Worm (Caenorhabditis elegans) whole organism, L1 larva: ENCODE data around the gene T10H9.8.

ENCODE experiments used
- aha-1 ChIP-seq: fragments of 150-350 bp; optimal IDR thresholded peaks from 2 replicates; lab custom pipeline; 2014; ENCODE audit warnings: missing biosample characterization, missing genetic modification characterization
- alr-1 ChIP-seq: fragments of 200-800 bp; sonication (Bioruptor generic); optimal IDR thresholded peaks from 2 replicates; lab custom pipeline; 2018; ENCODE audit warnings: borderline replicate concordance, mild to moderate bottlenecking, missing genetic modification characterization, missing compliant biosample characterization
- ama-1 ChIP-seq: fragments of 150-350 bp; optimal IDR thresholded peaks from 2 replicates; lab custom pipeline; 2014
- ceh-8 ChIP-seq: fragments of 200-800 bp; sonication (Bioruptor generic); optimal IDR thresholded peaks from 2 replicates; lab custom pipeline; 2018; ENCODE audit warnings: mild to moderate bottlenecking, missing genetic modification characterization, moderate library complexity, missing compliant biosample characterization
- ceh-90 ChIP-seq: sonication (generic microtip); optimal IDR thresholded peaks from 2 replicates; lab custom pipeline; 2016; ENCODE audit warnings: missing genetic modification characterization, missing compliant biosample characterization
- efl-1 ChIP-seq, 4 experiments: fragments of 150-350 bp; optimal IDR thresholded peaks in 3 of 4; peaks in 1 of 4; 1 replicate in 1 of 4; 2 replicates in 3 of 4; lab custom pipeline; 2014; ENCODE audit warnings: missing biosample characterization in 2 of 4, missing genetic modification characterization in 2 of 4, missing genetic modification reagents in 2 of 4
- efl-3 ChIP-seq: fragments of 200-800 bp; sonication (Bioruptor generic); optimal IDR thresholded peaks from 2 replicates; lab custom pipeline; 2018; ENCODE audit warnings: mild to moderate bottlenecking, missing genetic modification characterization, missing compliant biosample characterization
- elt-2 ChIP-seq: sonication (generic microtip); optimal IDR thresholded peaks from 2 replicates; lab custom pipeline; 2016; ENCODE audit warnings: missing genetic modification characterization, mild to moderate bottlenecking, inconsistent platforms, missing compliant biosample characterization, missing genetic modification reagents
- fos-1 ChIP-seq: fragments of 150-350 bp; optimal IDR thresholded peaks from 2 replicates; lab custom pipeline; 2014; ENCODE audit warnings: missing biosample characterization, missing genetic modification characterization
- grh-1 ChIP-seq: fragments of 200-800 bp; sonication (Bioruptor generic); IDR thresholded peaks from 2 replicates; pipeline ENCODE4 v1.3.6; 2022; ENCODE audit warnings: missing genetic modification reagents, missing genetic modification characterization, missing compliant biosample characterization
- hlh-17 ChIP-seq: fragments of 200-800 bp; sonication (Bioruptor generic); optimal IDR thresholded peaks from 2 replicates; lab custom pipeline; 2018; ENCODE audit warnings: missing genetic modification characterization, mild to moderate bottlenecking, missing compliant biosample characterization, moderate library complexity, borderline replicate concordance
- hlh-4 ChIP-seq: sonication (generic microtip); optimal IDR thresholded peaks from 2 replicates; lab custom pipeline; 2016; ENCODE audit warnings: mild to moderate bottlenecking, missing genetic modification characterization, missing compliant biosample characterization
- lin-14 ChIP-seq: fragments of 200-800 bp; sonication (Bioruptor generic); optimal IDR thresholded peaks from 2 replicates; lab custom pipeline; 2018; ENCODE audit warnings: mild to moderate bottlenecking, missing genetic modification characterization, moderate library complexity, missing compliant biosample characterization
- lin-35 ChIP-seq, 2 experiments: fragments of 150-350 bp; optimal IDR thresholded peaks; 2 replicates each; lab custom pipeline; 2014; ENCODE audit warnings: missing biosample characterization in 2 of 2, missing genetic modification characterization in 2 of 2, missing genetic modification reagents in 2 of 2
- lir-3 ChIP-seq: sonication (generic microtip); optimal IDR thresholded peaks from 2 replicates; lab custom pipeline; 2016; ENCODE audit warnings: mild to moderate bottlenecking, missing genetic modification characterization, moderate library complexity, missing compliant biosample characterization; ENCODE audit not compliant: poor library complexity
- lsy-2 ChIP-seq, 2 experiments: fragments of 150-350 bp; optimal IDR thresholded peaks; 2 replicates each; lab custom pipeline; 2014; ENCODE audit warnings: missing biosample characterization in 2 of 2, missing genetic modification characterization in 2 of 2
- mab-9 ChIP-seq: fragments of 200-800 bp; sonication (Bioruptor generic); IDR thresholded peaks from 2 replicates; pipeline ENCODE4 v1.3.6; 2022; ENCODE audit warnings: missing genetic modification reagents, missing genetic modification characterization, missing compliant biosample characterization
- mdl-1 ChIP-seq, 2 experiments: fragments of 150-350 bp; optimal IDR thresholded peaks; 2 replicates each; lab custom pipeline; 2014 to 2017; ENCODE audit warnings: missing biosample characterization in 2 of 2, missing genetic modification characterization in 2 of 2, inconsistent platforms in 1 of 2
- mef-2 ChIP-seq: fragments of 150-350 bp; optimal IDR thresholded peaks from 2 replicates; lab custom pipeline; 2014; ENCODE audit warnings: missing biosample characterization, missing genetic modification characterization
- nhr-12 ChIP-seq: sonication (generic microtip); optimal IDR thresholded peaks from 2 replicates; lab custom pipeline; 2017; ENCODE audit warnings: missing biosample characterization, missing genetic modification characterization
- nhr-19 ChIP-seq: fragments of 200-800 bp; sonication (Bioruptor generic); conservative IDR thresholded peaks from 2 replicates; pipeline ENCODE4 v1.3.6; 2022; ENCODE audit warnings: missing genetic modification characterization, missing compliant biosample characterization
- nhr-20 ChIP-seq: sonication (generic microtip); optimal IDR thresholded peaks from 2 replicates; lab custom pipeline; 2016; ENCODE audit warnings: mild to moderate bottlenecking, missing genetic modification characterization, missing compliant biosample characterization
- nhr-237 ChIP-seq: fragments of 150-350 bp; optimal IDR thresholded peaks from 2 replicates; lab custom pipeline; 2014; ENCODE audit warnings: missing biosample characterization, missing genetic modification characterization
- nhr-47 ChIP-seq: sonication (generic microtip); optimal IDR thresholded peaks from 2 replicates; lab custom pipeline; 2016; ENCODE audit warnings: mild to moderate bottlenecking, missing genetic modification characterization, moderate library complexity, missing compliant biosample characterization
- nhr-71 ChIP-seq: sonication (generic microtip); optimal IDR thresholded peaks from 2 replicates; lab custom pipeline; 2016; ENCODE audit warnings: mild to moderate bottlenecking, missing genetic modification characterization, moderate library complexity, missing compliant biosample characterization
- nhr-84 ChIP-seq: sonication (generic microtip); optimal IDR thresholded peaks from 2 replicates; lab custom pipeline; 2017; ENCODE audit warnings: missing biosample characterization, missing genetic modification characterization
- nhr-85 ChIP-seq: sonication (generic microtip); peaks from one replicate; lab custom pipeline; 2016; ENCODE audit warnings: missing genetic modification characterization, inconsistent platforms, missing compliant biosample characterization
- pag-3 ChIP-seq: sonication (generic microtip); optimal IDR thresholded peaks from 2 replicates; lab custom pipeline; 2017; ENCODE audit warnings: missing genetic modification characterization, mild to moderate bottlenecking, missing compliant biosample characterization, antibody characterized with exemption, borderline replicate concordance; ENCODE audit not compliant: insufficient read depth
- pqm-1 ChIP-seq: sonication (generic microtip); optimal IDR thresholded peaks from 3 replicates; lab custom pipeline; 2017; ENCODE audit warnings: missing biosample characterization, missing genetic modification characterization
- snu-23 ChIP-seq: sonication (generic microtip); optimal IDR thresholded peaks from 2 replicates; lab custom pipeline; 2016; ENCODE audit warnings: missing genetic modification characterization, missing compliant biosample characterization
- sptf-1 ChIP-seq: fragments of 150-350 bp; optimal IDR thresholded peaks from 2 replicates; lab custom pipeline; 2014; ENCODE audit warnings: missing biosample characterization, missing genetic modification characterization
- sup-37 ChIP-seq: fragments of 200-800 bp; sonication (Bioruptor generic); optimal IDR thresholded peaks from 2 replicates; lab custom pipeline; 2018; ENCODE audit warnings: mild to moderate bottlenecking, missing genetic modification characterization, missing compliant biosample characterization
- tbx-2 ChIP-seq: sonication (generic microtip); optimal IDR thresholded peaks from 2 replicates; lab custom pipeline; 2016; ENCODE audit warnings: missing genetic modification characterization, missing compliant biosample characterization
- tlp-1 ChIP-seq: fragments of 150-350 bp; optimal IDR thresholded peaks from 2 replicates; lab custom pipeline; 2014; ENCODE audit warnings: missing biosample characterization, missing genetic modification characterization
- unc-130 ChIP-seq: fragments of 150-350 bp; optimal IDR thresholded peaks from 2 replicates; lab custom pipeline; 2017; ENCODE audit warnings: missing biosample characterization, missing genetic modification characterization, inconsistent platforms
- unc-62 ChIP-seq: fragments of 150-350 bp; optimal IDR thresholded peaks from 2 replicates; lab custom pipeline; 2014; ENCODE audit warnings: missing biosample characterization, missing genetic modification reagents, missing genetic modification characterization
- unc-86 ChIP-seq: sonication (generic microtip); optimal IDR thresholded peaks from 2 replicates; lab custom pipeline; 2016; ENCODE audit warnings: missing genetic modification characterization, missing compliant biosample characterization
- unc-98 ChIP-seq: fragments of 200-800 bp; sonication (Bioruptor generic); IDR thresholded peaks from 2 replicates; pipeline ENCODE4 v1.3.6; 2022; ENCODE audit warnings: missing genetic modification characterization, missing compliant biosample characterization
- vab-15 ChIP-seq: sonication (generic microtip); optimal IDR thresholded peaks from 2 replicates; lab custom pipeline; 2017; ENCODE audit warnings: missing genotype, mild to moderate bottlenecking, missing genetic modification characterization, missing compliant biosample characterization
- zag-1 ChIP-seq: fragments of 150-350 bp; optimal IDR thresholded peaks from 2 replicates; lab custom pipeline; 2014; ENCODE audit warnings: missing biosample characterization, missing genetic modification characterization

T10H9.8 gene

ce11 chrV:6614152-6614734, 37.9 kb upstream of the T10H9.8 start, which contains the start of gene cpr-4 (continued):
- no peak for TF ChIP-seq vab-15 (tag; lab: Kevin White, UChicago)
- no peak for TF ChIP-seq sptf-1
- TF ChIP-seq alr-1 (tag; lab: Kevin White, UChicago), result no peak
- TF ChIP-seq fos-1, result no peak
- no peak for TF ChIP-seq sup-37 (GFP tag; lab: Kevin White, UChicago)
- no peak for TF ChIP-seq nhr-12 (tag; lab: Kevin White, UChicago)
- TF ChIP-seq mab-9 (GFP tag; lab: Robert Waterston, UW), result no peak
- TF ChIP-seq pag-3 (tag; lab: Kevin White, UChicago), result no peak
- no peak for TF ChIP-seq mef-2 (tag; lab: Kevin White, UChicago)
- no peak for TF ChIP-seq nhr-85 (tag; lab: Kevin White, UChicago)
- TF ChIP-seq tlp-1 (tag; lab: Kevin White, UChicago), result peak; percentile 34
- no peak for TF ChIP-seq hlh-17
- no peak for TF ChIP-seq unc-62 (GFP tag; lab: Kevin White, UChicago)
- no peak for TF ChIP-seq unc-86 (tag; lab: Kevin White, UChicago)
- TF ChIP-seq nhr-237, result no peak
- peak in 1 of 2 experiments; percentile 44 for TF ChIP-seq lin-35 (GFP tag; optimal IDR thresholded peaks at IDR 0.05; lab: Kevin White, UChicago)
- TF ChIP-seq ceh-8, result no peak
- peak; percentile 39 for TF ChIP-seq nhr-20
- peak in 1 of 2 experiments; percentile 66 for TF ChIP-seq mdl-1 (tag; optimal IDR thresholded peaks at IDR 0.05; lab: Kevin White, UChicago)
- TF ChIP-seq zag-1 (tag; lab: Kevin White, UChicago), result no peak
- no peak for TF ChIP-seq lin-14 (GFP tag; lab: Kevin White, UChicago)
- TF ChIP-seq hlh-4 (tag; lab: Kevin White, UChicago), result no peak
- peak; percentile 28 for TF ChIP-seq ama-1 (lab: Kevin White, UChicago)
- no peak for TF ChIP-seq lir-3 (tag; lab: Kevin White, UChicago)
- no peak for TF ChIP-seq efl-3 (GFP tag; lab: Kevin White, UChicago)
- no peak for TF ChIP-seq unc-130 (tag; lab: Kevin White, UChicago)
- TF ChIP-seq unc-98 (GFP tag; lab: Robert Waterston, UW), result no peak
- TF ChIP-seq tbx-2 (tag; lab: Kevin White, UChicago), result no peak
- TF ChIP-seq lsy-2 (tag; optimal IDR thresholded peaks at IDR 0.05; lab: Kevin White, UChicago), result peak in 1 of 2 experiments; percentile 5
- peak; percentile 48 for TF ChIP-seq nhr-71 (tag; lab: Kevin White, UChicago)
- TF ChIP-seq pqm-1 (tag; lab: Kevin White, UChicago), result peak; percentile 94
- no peak for TF ChIP-seq snu-23 (GFP tag; lab: Kevin White, UChicago)
- no peak for TF ChIP-seq aha-1

ce11 chrV:6614968-6615367, 37.2 kb upstream of the T10H9.8 start:
- TF ChIP-seq efl-1 (optimal IDR thresholded peaks at IDR 0.05; lab: Kevin White, UChicago), result no peak
- peak in 1 of 2 experiments; percentile 76 for TF ChIP-seq efl-1 (GFP tag; optimal IDR thresholded peaks at IDR 0.05 in 1 of 2; lab: Kevin White, UChicago)
- no peak for TF ChIP-seq grh-1 (GFP tag; lab: Robert Waterston, UW)
- TF ChIP-seq ceh-90 (tag; lab: Kevin White, UChicago), result no peak

ce11 chrV:6616294-6616693, 35.9 kb upstream of the T10H9.8 start:
- TF ChIP-seq alr-1 (tag; lab: Kevin White, UChicago) (no peak), nhr-47 (tag; lab: Kevin White, UChicago) (no peak), nhr-19 (GFP tag; lab: Robert Waterston, UW) (no peak), nhr-84 (tag; lab: Kevin White, UChicago) (no peak), nhr-85 (tag; lab: Kevin White, UChicago) (no peak), sup-37 (GFP tag; lab: Kevin White, UChicago) (no peak), elt-2 (tag; lab: Kevin White, UChicago) (peak; percentile 16), unc-62 (GFP tag; lab: Kevin White, UChicago) (no peak)
